Worm (Caenorhabditis elegans) whole organism, early embryonic: Measurements from ENCODE around the gene W04H10.2.

Experiments
- B0310.2 ChIP-seq: sonication (generic microtip); optimal IDR thresholded peaks from 2 replicates; lab custom pipeline; 2016; ENCODE audit warnings: mild to moderate bottlenecking, missing genetic modification characterization, missing compliant biosample characterization
- F13C5.2 ChIP-seq: sonication (generic microtip); optimal IDR thresholded peaks from 2 replicates; lab custom pipeline; 2017; ENCODE audit warnings: mild to moderate bottlenecking, missing genetic modification characterization, inconsistent platforms, missing compliant biosample characterization
- aly-1 ChIP-seq: sonication (generic microtip); optimal IDR thresholded peaks from 2 replicates; lab custom pipeline; 2016; ENCODE audit warnings: missing genetic modification characterization, missing compliant biosample characterization
- ama-1 ChIP-seq: fragments of 150-350 bp; optimal IDR thresholded peaks from 2 replicates; lab custom pipeline; 2014
- ceh-13 ChIP-seq: fragments of 200-800 bp; sonication (Bioruptor generic); optimal IDR thresholded peaks from 2 replicates; lab custom pipeline; 2018; ENCODE audit warnings: mild to moderate bottlenecking, missing genetic modification characterization, missing compliant biosample characterization
- ceh-36 ChIP-seq: sonication (generic microtip); optimal IDR thresholded peaks from 2 replicates; lab custom pipeline; 2016; ENCODE audit warnings: missing genetic modification characterization, inconsistent platforms, missing compliant biosample characterization
- ets-7 ChIP-seq: sonication (generic microtip); optimal IDR thresholded peaks from 2 replicates; lab custom pipeline; 2016; ENCODE audit warnings: missing genotype, missing genetic modification characterization, missing compliant biosample characterization
- flt-1 ChIP-seq: fragments of 200-800 bp; sonication (Bioruptor generic); IDR thresholded peaks from 2 replicates; pipeline ENCODE4 v1.3.6; 2022; ENCODE audit warnings: missing genetic modification characterization, missing compliant biosample characterization
- hmbx-1 ChIP-seq: sonication (generic microtip); optimal IDR thresholded peaks from 2 replicates; lab custom pipeline; 2016; ENCODE audit warnings: mild to moderate bottlenecking, missing genetic modification characterization, missing compliant biosample characterization
- hmg-4 ChIP-seq: fragments of 200-800 bp; sonication (Bioruptor generic); optimal IDR thresholded peaks from 2 replicates; lab custom pipeline; 2018; ENCODE audit warnings: mild to moderate bottlenecking, missing genetic modification characterization, missing compliant biosample characterization
- hnd-1 ChIP-seq: sonication (generic microtip); optimal IDR thresholded peaks from 2 replicates; lab custom pipeline; 2016; ENCODE audit warnings: missing genetic modification characterization, missing compliant biosample characterization
- pes-1 ChIP-seq: fragments of 200-800 bp; sonication (Bioruptor generic); IDR thresholded peaks from 2 replicates; pipeline ENCODE4 v1.3.6; 2022; ENCODE audit warnings: missing genetic modification reagents, missing genetic modification characterization, missing compliant biosample characterization
- scrt-1 ChIP-seq: fragments of 200-800 bp; sonication (Bioruptor generic); IDR thresholded peaks from 2 replicates; pipeline ENCODE4 v1.3.6; 2022; ENCODE audit warnings: missing genetic modification characterization, missing compliant biosample characterization
- sea-1 ChIP-seq: fragments of 200-800 bp; sonication (Bioruptor generic); conservative IDR thresholded peaks from 2 replicates; pipeline ENCODE4 v1.3.6; 2022; ENCODE audit warnings: missing genetic modification characterization, missing compliant biosample characterization
- tbx-11 ChIP-seq: fragments of 200-800 bp; sonication (Bioruptor generic); IDR thresholded peaks from 2 replicates; pipeline ENCODE4 v1.3.6; 2022; ENCODE audit warnings: missing genetic modification characterization, missing compliant biosample characterization
- tbx-37 ChIP-seq: fragments of 200-800 bp; sonication (Bioruptor generic); conservative IDR thresholded peaks from 2 replicates; pipeline ENCODE4 v1.3.6; 2022; ENCODE audit warnings: missing genetic modification reagents, missing genetic modification characterization, missing compliant biosample characterization
- tra-4 ChIP-seq: sonication (generic microtip); optimal IDR thresholded peaks from 2 replicates; lab custom pipeline; 2017; ENCODE audit warnings: missing genetic modification characterization, missing compliant biosample characterization

The W04H10.2 gene

ce11 chrII:605267-605666 is at the start of gene W04H10.2:
Gene W04H10.2 (plus strand): TSS chrII:605567.
- TF ChIP-seq tra-4 (tag; lab: Kevin White, UChicago) (no peak), B0310.2 (tag; lab: Kevin White, UChicago) (no peak), flt-1 (GFP tag; lab: Robert Waterston, UW) (no peak), pes-1 (no peak), hmg-4 (GFP tag; lab: Kevin White, UChicago) (no peak), tbx-11 (GFP tag; lab: Robert Waterston, UW) (no peak), ceh-36 (no peak), sea-1 (GFP tag; lab: Robert Waterston, UW) (no peak), tbx-37 (GFP tag; lab: Robert Waterston, UW) (no peak), F13C5.2 (no peak), aly-1 (tag; lab: Kevin White, UChicago) (no peak), scrt-1 (no peak), ama-1 (lab: Kevin White, UChicago) (no peak), hnd-1 (tag; lab: Kevin White, UChicago) (no peak), hmbx-1 (no peak), ets-7 (no peak), ceh-13 (GFP tag; lab: Kevin White, UChicago) (no peak)

- TF ChIP-seq F13C5.2 (no peak), flt-1 (GFP tag; lab: Robert Waterston, UW) (no peak), pes-1 (no peak), tbx-11 (GFP tag; lab: Robert Waterston, UW) (no peak), B0310.2 (tag; lab: Kevin White, UChicago) (no peak), aly-1 (tag; lab: Kevin White, UChicago) (no peak), tbx-37 (GFP tag; lab: Robert Waterston, UW) (no peak), hnd-1 (tag; lab: Kevin White, UChicago) (no peak)
Measured at ce11 chrII:556185-556584, 49.2 kb upstream of the W04H10.2 start, which contains the start of the genes C09E8.1 and C09E8.6. Gene C09E8.1 (plus strand): TSS chrII:556485. Gene C09E8.6 (plus strand): TSS chrII:556497.

- TF ChIP-seq aly-1 (tag; lab: Kevin White, UChicago): no peak
- no peak for TF ChIP-seq ama-1 (lab: Kevin White, UChicago)
- no peak for TF ChIP-seq hmg-4 (GFP tag; lab: Kevin White, UChicago)
- no peak for TF ChIP-seq tra-4 (tag; lab: Kevin White, UChicago)
- no peak for TF ChIP-seq hmbx-1
- no peak for TF ChIP-seq tbx-37 (GFP tag; lab: Robert Waterston, UW)
- TF ChIP-seq hnd-1 (tag; lab: Kevin White, UChicago): no peak
- TF ChIP-seq sea-1 (GFP tag; lab: Robert Waterston, UW): no peak
- no peak for TF ChIP-seq ceh-36
- no peak for TF ChIP-seq B0310.2 (tag; lab: Kevin White, UChicago)
- TF ChIP-seq F13C5.2: no peak
- TF ChIP-seq ets-7: no peak
- TF ChIP-seq scrt-1: no peak
- no peak for TF ChIP-seq pes-1
- no peak for TF ChIP-seq tbx-11 (GFP tag; lab: Robert Waterston, UW)
- TF ChIP-seq ceh-13 (GFP tag; lab: Kevin White, UChicago): no peak
Measured at ce11 chrII:568776-569175, 36.6 kb upstream of the W04H10.2 start, which contains the start of gene W08F4.5. Gene W08F4.5 (minus strand): TSS chrII:568876.

ce11 chrII:572010-572409 is 33.4 kb upstream of the W04H10.2 start, which contains the start of gene mlt-8:
Gene mlt-8 (minus strand): TSS chrII:572110.
- TF ChIP-seq aly-1 (tag; lab: Kevin White, UChicago): no peak
- no peak for TF ChIP-seq tra-4 (tag; lab: Kevin White, UChicago)

ce11 chrII:573580-573979 is 31.8 kb upstream of the W04H10.2 start:
- TF ChIP-seq pes-1: peak; percentile 37; the same call in 1 of the 2 replicates
- peak; percentile 88 for TF ChIP-seq ceh-36

- no peak for TF ChIP-seq F13C5.2
- TF ChIP-seq hnd-1 (tag; lab: Kevin White, UChicago): no peak
- TF ChIP-seq ama-1 (lab: Kevin White, UChicago): no peak
- no peak for TF ChIP-seq pes-1
- TF ChIP-seq hmbx-1: no peak
- no peak for TF ChIP-seq hmg-4 (GFP tag; lab: Kevin White, UChicago)
- no peak for TF ChIP-seq sea-1 (GFP tag; lab: Robert Waterston, UW)
- no peak for TF ChIP-seq tbx-11 (GFP tag; lab: Robert Waterston, UW)
- TF ChIP-seq ceh-13 (GFP tag; lab: Kevin White, UChicago): no peak
- TF ChIP-seq tra-4 (tag; lab: Kevin White, UChicago): no peak
- no peak for TF ChIP-seq flt-1 (GFP tag; lab: Robert Waterston, UW)
- no peak for TF ChIP-seq ets-7
- no peak for TF ChIP-seq aly-1 (tag; lab: Kevin White, UChicago)
- TF ChIP-seq tbx-37 (GFP tag; lab: Robert Waterston, UW): no peak
Measured at ce11 chrII:574064-574463, 31.3 kb upstream of the W04H10.2 start.

ce11 chrII:577632-578031 is 27.7 kb upstream of the W04H10.2 start, which contains the start of gene W08F4.7:
Gene W08F4.7 (minus strand): TSS chrII:577732.
- TF ChIP-seq tra-4 (tag; lab: Kevin White, UChicago): no peak
- TF ChIP-seq pes-1: no peak
- no peak for TF ChIP-seq ets-7
- TF ChIP-seq flt-1 (GFP tag; lab: Robert Waterston, UW): no peak
- TF ChIP-seq tbx-37 (GFP tag; lab: Robert Waterston, UW): no peak
- no peak for TF ChIP-seq B0310.2 (tag; lab: Kevin White, UChicago)
- TF ChIP-seq ceh-36: no peak
- no peak for TF ChIP-seq hnd-1 (tag; lab: Kevin White, UChicago)

ce11 chrII:578803-579202 is 26.6 kb upstream of the W04H10.2 start:
- TF ChIP-seq flt-1 (GFP tag; lab: Robert Waterston, UW) (no peak), tra-4 (tag; lab: Kevin White, UChicago) (no peak), pes-1 (no peak), scrt-1 (no peak), ets-7 (no peak), hnd-1 (tag; lab: Kevin White, UChicago) (no peak), B0310.2 (tag; lab: Kevin White, UChicago) (no peak), F13C5.2 (no peak), ama-1 (lab: Kevin White, UChicago) (no peak), sea-1 (GFP tag; lab: Robert Waterston, UW) (no peak), ceh-36 (no peak), tbx-11 (GFP tag; lab: Robert Waterston, UW) (no peak), tbx-37 (GFP tag; lab: Robert Waterston, UW) (no peak)
